Fruit fly (Drosophila melanogaster): ENCODE data around the gene dbf.

DNA sequence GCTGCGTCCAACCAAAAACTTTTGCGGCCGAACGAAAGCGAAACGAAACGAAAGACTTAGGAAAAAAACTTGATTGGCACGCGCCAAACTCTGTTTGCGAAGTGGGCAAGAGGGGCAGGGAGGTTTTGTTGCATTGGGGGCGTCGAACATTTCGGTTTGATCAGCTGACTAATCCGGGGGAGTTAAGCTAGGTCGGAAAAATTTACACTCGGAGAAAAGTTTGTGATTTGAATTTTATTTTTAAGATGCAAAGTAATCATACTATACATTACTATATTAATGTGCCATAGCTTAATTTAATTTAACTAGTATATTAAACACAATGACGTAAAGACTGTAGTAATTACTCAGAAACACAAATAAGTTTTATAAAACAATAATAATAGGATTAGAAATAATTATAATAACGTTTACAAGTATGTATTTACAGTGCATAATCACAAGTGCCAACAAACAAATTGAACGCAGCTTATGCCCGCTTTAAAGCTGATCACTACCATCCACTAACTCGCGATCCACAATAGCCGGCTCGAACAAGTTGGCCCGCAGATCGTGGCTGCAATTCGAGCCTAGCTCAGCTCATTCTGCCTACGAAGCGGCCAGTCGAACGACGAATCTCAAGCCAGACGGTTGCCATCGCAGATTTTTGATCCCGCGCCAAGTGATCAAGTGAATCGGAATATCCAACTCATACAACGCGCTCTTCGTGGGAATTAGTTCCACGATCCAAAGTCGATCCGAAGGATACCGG is 10.3 kb downstream of the dbf start, which contains the start of gene CG31871:
- peak; percentile 63 for TF ChIP-seq dac (GFP tag; optimal IDR thresholded peaks at IDR 0.05)
- no peak for TF ChIP-seq CG6854 (GFP tag; optimal IDR thresholded peaks at IDR 0.05)
- TF ChIP-seq fd59A (GFP tag; optimal IDR thresholded peaks at IDR 0.05) = peak; percentile 18
- TF ChIP-seq net (GFP tag; optimal IDR thresholded peaks at IDR 0.05) = peak; percentile 76
- TF ChIP-seq svp (GFP tag) = peak; percentile 40
- TF ChIP-seq spab (GFP tag; optimal IDR thresholded peaks at IDR 0.05) = peak; percentile 61
- TF ChIP-seq fd85E (GFP tag; optimal IDR thresholded peaks at IDR 0.05) = no peak
- TF ChIP-seq Blimp-1 (GFP tag; optimal IDR thresholded peaks at IDR 0.05) = peak; percentile 29
- peak; percentile 9 to 39 for TF ChIP-seq ss (GFP tag; optimal IDR thresholded peaks at IDR 0.05)
- no peak for TF ChIP-seq cyc (GFP tag; optimal IDR thresholded peaks at IDR 0.05)
- peak; percentile 58 for TF ChIP-seq dsx (GFP tag; optimal IDR thresholded peaks at IDR 0.05; ENCODE audit: poor library complexity, severe bottlenecking)
- TF ChIP-seq pdm3 (GFP tag; optimal IDR thresholded peaks at IDR 0.05) = peak; percentile 61
- peak; percentile 41 for TF ChIP-seq CG8632 (GFP tag; optimal IDR thresholded peaks at IDR 0.05)
- TF ChIP-seq CG3032 (tag; optimal IDR thresholded peaks at IDR 0.05) = peak; percentile 73
